Worm (Caenorhabditis elegans) whole organism, L3 larva: ENCODE results near the gene C06A1.7.

ENCODE experiments used
- ama-1 ChIP-seq: fragments of 150-350 bp; optimal IDR thresholded peaks from 2 replicates; lab custom pipeline; 2018
- nhr-11 ChIP-seq: fragments of 150-350 bp; optimal IDR thresholded peaks from 2 replicates; lab custom pipeline; 2014; ENCODE audit warnings: missing biosample characterization, missing genetic modification characterization
- nhr-12 ChIP-seq: fragments of 150-350 bp; optimal IDR thresholded peaks from 2 replicates; lab custom pipeline; 2014; ENCODE audit warnings: missing biosample characterization, missing genetic modification characterization
- nhr-237 ChIP-seq: fragments of 150-350 bp; optimal IDR thresholded peaks from 2 replicates; lab custom pipeline; 2014; ENCODE audit warnings: missing biosample characterization, missing genetic modification characterization
- pha-4 ChIP-seq: fragments of 150-350 bp; optimal IDR thresholded peaks from 2 replicates; lab custom pipeline; 2014; ENCODE audit warnings: missing biosample characterization, missing genetic modification reagents, missing genetic modification characterization
- unc-39 ChIP-seq: sonication (generic microtip); optimal IDR thresholded peaks from 4 replicates; lab custom pipeline; 2017; ENCODE audit warnings: missing biosample characterization, missing genetic modification characterization

DNA sequence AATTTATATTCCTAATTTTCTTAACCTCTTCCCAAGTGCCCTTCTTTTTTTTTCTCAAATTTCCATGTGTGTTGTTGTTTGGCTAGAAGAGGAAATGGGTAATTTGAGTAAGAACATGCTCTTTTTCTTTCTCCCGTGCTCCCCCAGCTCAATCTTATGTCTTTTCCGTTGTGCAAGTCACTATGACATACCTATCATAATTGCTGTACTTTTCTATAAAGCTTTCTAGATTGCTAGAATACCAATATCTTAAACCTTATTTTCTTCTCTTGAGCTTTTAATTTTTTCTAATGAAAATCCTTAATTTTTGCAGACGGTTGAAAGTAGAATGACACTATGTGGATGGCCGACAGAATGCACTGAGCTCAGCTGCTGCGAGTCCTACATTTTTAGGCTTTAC lies 5.6 kb downstream of the C06A1.7 start, which contains the start of gene txt-13:
- TF ChIP-seq nhr-11 (tag; lab: Kevin White, UChicago), result no peak
- no peak for TF ChIP-seq ama-1
- TF ChIP-seq nhr-237, result no peak
- TF ChIP-seq pha-4 (tag; lab: Kevin White, UChicago), result no peak
- TF ChIP-seq unc-39 (tag; lab: Kevin White, UChicago), result no peak
- TF ChIP-seq nhr-12 (tag; lab: Kevin White, UChicago), result no peak
